Fruit fly (Drosophila melanogaster) whole organism, prepupa: Measurements from ENCODE around the gene CG14034.

Experiments used
- CG11294 ChIP-seq: fragments of 200-800 bp; sonication (Bioruptor generic); IDR thresholded peaks from 2 replicates; pipeline ENCODE4 v1.3.6; 2022; ENCODE audit warnings: missing biosample characterization, missing genetic modification characterization
- CG11762 ChIP-seq: fragments of 200-800 bp; sonication (Bioruptor generic); optimal IDR thresholded peaks from 3 replicates; lab custom pipeline; 2016; ENCODE audit warnings: missing biosample characterization, missing genetic modification characterization; ENCODE audit not compliant: insufficient read depth
- CG4318 ChIP-seq: fragments of 200-800 bp; sonication (Bioruptor generic); optimal IDR thresholded peaks from 3 replicates; lab custom pipeline; 2017; ENCODE audit warnings: missing biosample characterization, mild to moderate bottlenecking, missing genetic modification characterization
- CG6163 ChIP-seq: fragments of 200-800 bp; sonication (Bioruptor generic); IDR thresholded peaks from 3 replicates; pipeline ENCODE4 v1.3.6; 2022; ENCODE audit warnings: missing biosample characterization, missing genetic modification characterization
- Eip93F ChIP-seq: fragments of 200-800 bp; sonication (Bioruptor generic); optimal IDR thresholded peaks from 2 replicates; lab custom pipeline; 2016; ENCODE audit warnings: missing biosample characterization, mild to moderate bottlenecking, missing genetic modification characterization
- Hr4 ChIP-seq: fragments of 200-800 bp; sonication (Bioruptor generic); optimal IDR thresholded peaks from 3 replicates; lab custom pipeline; 2016; ENCODE audit warnings: missing biosample characterization, missing genetic modification characterization
- Sox14 ChIP-seq: fragments of 200-800 bp; sonication (Bioruptor generic); optimal IDR thresholded peaks from 3 replicates; lab custom pipeline; 2016; ENCODE audit warnings: missing biosample characterization, missing genetic modification characterization
- eg ChIP-seq: fragments of 200-800 bp; sonication (Bioruptor generic); IDR thresholded peaks from 3 replicates; pipeline ENCODE4 v1.3.6; 2022; ENCODE audit warnings: missing biosample characterization, missing genetic modification characterization
- esn ChIP-seq: fragments of 200-800 bp; sonication (Bioruptor generic); optimal IDR thresholded peaks from 2 replicates; lab custom pipeline; 2016; ENCODE audit warnings: missing biosample characterization, mild to moderate bottlenecking, missing genetic modification characterization, moderate library complexity
- fd59A ChIP-seq: fragments of 200-800 bp; sonication (Bioruptor generic); optimal IDR thresholded peaks from 2 replicates; lab custom pipeline; 2017; ENCODE audit warnings: missing biosample characterization, mild to moderate bottlenecking, missing genetic modification characterization, missing genetic modification reagents
- salr ChIP-seq, 2 experiments: fragments of 200-800 bp; sonication (Bioruptor generic); optimal IDR thresholded peaks; 3 replicates each; lab custom pipeline; 2016 to 2018; ENCODE audit warnings: missing biosample characterization in 2 of 2, missing genetic modification characterization in 2 of 2, mild to moderate bottlenecking in 1 of 2
- ss ChIP-seq, 2 experiments: fragments of 200-800 bp; sonication (Bioruptor generic); optimal IDR thresholded peaks; 2 replicates in 1 of 2; 3 replicates in 1 of 2; lab custom pipeline; 2017 to 2018; ENCODE audit warnings: mild to moderate bottlenecking in 2 of 2, missing biosample characterization in 2 of 2, missing genetic modification characterization in 2 of 2, moderate library complexity in 1 of 2

dm6 chr2L:5247384-5247783, 31.0 kb upstream of the CG14034 start:
- TF ChIP-seq eg (GFP tag; lab: Robert Waterston, UW) (no peak), Hr4 (GFP tag; lab: Kevin White, UChicago) (no peak), Eip93F (GFP tag; lab: Kevin White, UChicago) (no peak), salr (GFP tag; optimal IDR thresholded peaks at IDR 0.05; lab: Kevin White, UChicago) (no peak), CG6163 (no peak), CG11294 (no peak), esn (GFP tag; lab: Kevin White, UChicago) (peak; percentile 23), CG4318 (no peak), CG11762 (GFP tag; lab: Kevin White, UChicago) (no peak), Sox14 (GFP tag; lab: Kevin White, UChicago) (no peak), ss (GFP tag; optimal IDR thresholded peaks at IDR 0.05; lab: Kevin White, UChicago) (no peak), fd59A (GFP tag; lab: Kevin White, UChicago) (no peak)
